Worm (Caenorhabditis elegans): ENCODE results near the gene C02E7.8.

The C02E7.8 gene

ce11 chrV:4937337-4937736, 16.7 kb upstream of the C02E7.8 start:
- TF ChIP-seq pqm-1 (tag; optimal IDR thresholded peaks at IDR 0.05) (no peak), sptf-1 (tag; optimal IDR thresholded peaks at IDR 0.05) (no peak), efl-3 (GFP tag; optimal IDR thresholded peaks at IDR 0.05) (no peak), irx-1 (tag; optimal IDR thresholded peaks at IDR 0.05) (no peak), nhr-47 (tag; optimal IDR thresholded peaks at IDR 0.05) (no peak), unc-62 (GFP tag; optimal IDR thresholded peaks at IDR 0.05) (no peak), unc-30 (tag; optimal IDR thresholded peaks at IDR 0.05) (no peak)

- TF ChIP-seq fkh-8 (tag; optimal IDR thresholded peaks at IDR 0.05) (no peak), elt-2 (tag; optimal IDR thresholded peaks at IDR 0.05) (peak; percentile 60), pqm-1 (tag; optimal IDR thresholded peaks at IDR 0.05) (peak; percentile 19), mep-1 (tag; optimal IDR thresholded peaks at IDR 0.05) (no peak)
Measured at ce11 chrV:4935096-4935495, 14.5 kb upstream of the C02E7.8 start.

- TF ChIP-seq egl-27 (tag; optimal IDR thresholded peaks at IDR 0.05) (no peak), unc-62 (GFP tag; optimal IDR thresholded peaks at IDR 0.05) (no peak), xbp-1 (tag; optimal IDR thresholded peaks at IDR 0.05) (no peak), fos-1 (tag; optimal IDR thresholded peaks at IDR 0.05) (no peak), fkh-10 (GFP tag; optimal IDR thresholded peaks at IDR 0.05) (no peak), rnt-1 (tag; optimal IDR thresholded peaks at IDR 0.05) (no peak), aly-2 (tag; optimal IDR thresholded peaks at IDR 0.05) (no peak), nhr-90 (tag; optimal IDR thresholded peaks at IDR 0.05; ENCODE audit: poor library complexity) (no peak), elt-2 (tag; optimal IDR thresholded peaks at IDR 0.05) (no peak), nhr-28 (tag; optimal IDR thresholded peaks at IDR 0.05) (no peak), alr-1 (tag; optimal IDR thresholded peaks at IDR 0.05; ENCODE audit: borderline replicate concordance) (no peak), unc-30 (tag; optimal IDR thresholded peaks at IDR 0.05) (no peak), grh-1 (GFP tag; IDR thresholded peaks at IDR 0.05) (no peak), nhr-77 (tag; optimal IDR thresholded peaks at IDR 0.05) (no peak)
Measured at ce11 chrV:4934406-4934805, 13.8 kb upstream of the C02E7.8 start, which contains the start of gene catp-2. TSS of gene catp-2 (plus strand) at chrV:4934706.

- no peak for TF ChIP-seq nhr-11 (tag; optimal IDR thresholded peaks at IDR 0.05)
- no peak for TF ChIP-seq lsy-2 (tag; optimal IDR thresholded peaks at IDR 0.05)
- no peak for TF ChIP-seq fos-1 (tag; optimal IDR thresholded peaks at IDR 0.05)
- no peak for TF ChIP-seq hlh-4 (tag; optimal IDR thresholded peaks at IDR 0.05)
- TF ChIP-seq nhr-85 (tag): no peak
- no peak for TF ChIP-seq xbp-1 (tag; optimal IDR thresholded peaks at IDR 0.05)
- no peak for TF ChIP-seq ztf-11 (tag; optimal IDR thresholded peaks at IDR 0.05)
- no peak for TF ChIP-seq blmp-1 (tag; optimal IDR thresholded peaks at IDR 0.05)
Measured at ce11 chrV:4933268-4933667, 12.7 kb upstream of the C02E7.8 start.

ce11 chrV:4932814-4933213, 12.2 kb upstream of the C02E7.8 start, which contains the start of gene C02E7.10:
TSS of gene C02E7.10 (minus strand) at chrV:4933045.
- no peak for TF ChIP-seq nhr-71 (tag; optimal IDR thresholded peaks at IDR 0.05)
- TF ChIP-seq elt-2 (tag; optimal IDR thresholded peaks at IDR 0.05): no peak
- TF ChIP-seq mep-1 (tag; optimal IDR thresholded peaks at IDR 0.05): no peak
- no peak for TF ChIP-seq unc-62 (GFP tag; optimal IDR thresholded peaks at IDR 0.05)

- TF ChIP-seq ets-5 (GFP tag; IDR thresholded peaks at IDR 0.05) (no peak), unc-130 (tag; optimal IDR thresholded peaks at IDR 0.05) (no peak), vab-15 (tag; optimal IDR thresholded peaks at IDR 0.05) (no peak), nhr-85 (tag) (no peak), ceh-8 (GFP tag; optimal IDR thresholded peaks at IDR 0.05) (no peak), nhr-20 (tag; optimal IDR thresholded peaks at IDR 0.05) (no peak), skn-1 (tag; optimal IDR thresholded peaks at IDR 0.05) (no peak), nhr-19 (GFP tag; conservative IDR thresholded peaks at IDR 0.05) (no peak)
Measured at ce11 chrV:4929842-4930241, 9.3 kb upstream of the C02E7.8 start, which contains the start of gene str-205. TSS of gene str-205 (minus strand) at chrV:4929942.
